Fruit fly (Drosophila melanogaster) whole organism, embryonic: ENCODE measurements around the gene CG17108.

Experiments used
- Asciz ChIP-seq: fragments of 200-800 bp; sonication (Bioruptor generic); optimal IDR thresholded peaks from 2 replicates; lab custom pipeline; 2017; ENCODE audit warnings: missing biosample characterization, mild to moderate bottlenecking, missing genetic modification characterization, missing genetic modification reagents
- B-H1 ChIP-seq: fragments of 200-800 bp; sonication (Bioruptor generic); IDR thresholded peaks from 3 replicates; pipeline ENCODE4 v1.3.6; 2022; ENCODE audit warnings: missing biosample characterization, missing genetic modification characterization
- CG11504 ChIP-seq: fragments of 200-800 bp; sonication (Bioruptor generic); optimal IDR thresholded peaks from 3 replicates; lab custom pipeline; 2019; ENCODE audit warnings: missing biosample characterization, mild to moderate bottlenecking, missing genetic modification characterization, moderate library complexity
- CG12155 ChIP-seq: fragments of 200-800 bp; sonication (Bioruptor generic); optimal IDR thresholded peaks from 3 replicates; lab custom pipeline; 2016; ENCODE audit warnings: missing biosample characterization, missing genetic modification characterization
- CG12659 ChIP-seq: fragments of 200-800 bp; sonication (Bioruptor generic); optimal IDR thresholded peaks from 3 replicates; lab custom pipeline; 2017; ENCODE audit warnings: mild to moderate bottlenecking, missing biosample characterization, missing genetic modification reagents, missing genetic modification characterization
- CG13287 ChIP-seq: fragments of 200-800 bp; sonication (Bioruptor generic); IDR thresholded peaks from 2 replicates; pipeline ENCODE4 v1.3.6; 2022; ENCODE audit warnings: missing biosample characterization, missing genetic modification characterization; ENCODE audit not compliant: partially characterized antibody
- CG15479 ChIP-seq: fragments of 200-800 bp; sonication (Bioruptor generic); optimal IDR thresholded peaks from 3 replicates; lab custom pipeline; 2019; ENCODE audit warnings: missing biosample characterization, mild to moderate bottlenecking, missing genetic modification characterization, moderate library complexity
- CG1603 ChIP-seq: fragments of 200-800 bp; sonication (Bioruptor generic); optimal IDR thresholded peaks from 2 replicates; lab custom pipeline; 2019; ENCODE audit warnings: missing biosample characterization, mild to moderate bottlenecking, missing genetic modification characterization, moderate library complexity
- CG16863 ChIP-seq: fragments of 200-800 bp; sonication (Bioruptor generic); optimal IDR thresholded peaks from 3 replicates; lab custom pipeline; 2016; ENCODE audit warnings: missing biosample characterization, missing genetic modification characterization
- CG2875 ChIP-seq: fragments of 200-800 bp; sonication (Bioruptor generic); optimal IDR thresholded peaks from 2 replicates; lab custom pipeline; 2017; ENCODE audit warnings: missing biosample characterization, mild to moderate bottlenecking, missing genetic modification characterization, missing genetic modification reagents
- CG31365 ChIP-seq: fragments of 200-800 bp; sonication (Bioruptor generic); optimal IDR thresholded peaks from 2 replicates; lab custom pipeline; 2018; ENCODE audit warnings: missing biosample characterization, mild to moderate bottlenecking, missing genetic modification characterization
- CG32532 ChIP-seq: fragments of 200-800 bp; sonication (Bioruptor generic); IDR thresholded peaks from 2 replicates; pipeline ENCODE4 v1.3.6; 2022; ENCODE audit warnings: missing biosample characterization, missing genetic modification characterization
- CG34376 ChIP-seq: fragments of 200-800 bp; sonication (Bioruptor generic); optimal IDR thresholded peaks from 2 replicates; lab custom pipeline; 2018; ENCODE audit warnings: missing biosample characterization, mild to moderate bottlenecking, missing genetic modification characterization
- CG4730 ChIP-seq: fragments of 200-800 bp; sonication (Bioruptor generic); IDR thresholded peaks from 2 replicates; pipeline ENCODE4 v1.3.6; 2022; ENCODE audit warnings: missing biosample characterization, missing genetic modification characterization
- CG8089 ChIP-seq: fragments of 200-800 bp; sonication (Bioruptor generic); optimal IDR thresholded peaks from 3 replicates; lab custom pipeline; 2016; ENCODE audit warnings: missing biosample characterization, missing genetic modification characterization
- CG9797 ChIP-seq: fragments of 200-800 bp; sonication (Bioruptor generic); optimal IDR thresholded peaks from 3 replicates; lab custom pipeline; 2018; ENCODE audit warnings: missing biosample characterization, mild to moderate bottlenecking, missing genetic modification characterization
- CG9876 ChIP-seq: fragments of 200-800 bp; sonication (Bioruptor generic); optimal IDR thresholded peaks from 2 replicates; lab custom pipeline; 2016; ENCODE audit warnings: missing biosample characterization, missing genetic modification characterization
- Camta ChIP-seq: fragments of 200-800 bp; sonication (Bioruptor generic); optimal IDR thresholded peaks from 2 replicates; lab custom pipeline; 2016; ENCODE audit warnings: missing biosample characterization, missing genetic modification characterization
- Dll ChIP-seq: fragments of 200-800 bp; sonication (Bioruptor generic); IDR thresholded peaks from 4 replicates; pipeline ENCODE4 v1.3.6; 2022; ENCODE audit warnings: missing biosample characterization, missing genetic modification characterization; ENCODE audit not compliant: partially characterized antibody
- Doc2 ChIP-seq: fragments of 200-800 bp; sonication (Bioruptor generic); IDR thresholded peaks from 2 replicates; pipeline ENCODE4 v1.3.6; 2022; ENCODE audit warnings: missing biosample characterization, missing genetic modification characterization
- Elba2 ChIP-seq: fragments of 200-800 bp; sonication (Bioruptor generic); optimal IDR thresholded peaks from 3 replicates; lab custom pipeline; 2016; ENCODE audit warnings: missing biosample characterization, missing genetic modification characterization
- H2.0 ChIP-seq: fragments of 200-800 bp; sonication (Bioruptor generic); IDR thresholded peaks from 2 replicates; pipeline ENCODE4 v1.3.6; 2022; ENCODE audit warnings: missing biosample characterization, missing genetic modification characterization
- HmgD ChIP-seq: fragments of 200-800 bp; sonication (Bioruptor generic); optimal IDR thresholded peaks from 3 replicates; lab custom pipeline; 2016; ENCODE audit warnings: missing biosample characterization, missing genetic modification characterization
- HmgZ ChIP-seq: fragments of 200-800 bp; sonication (Bioruptor generic); optimal IDR thresholded peaks from 2 replicates; lab custom pipeline; 2018; ENCODE audit warnings: missing biosample characterization, mild to moderate bottlenecking, missing genetic modification characterization
- Kr ChIP-seq: fragments of 200-800 bp; sonication (Bioruptor generic); optimal IDR thresholded peaks from 2 replicates; lab custom pipeline; 2017; ENCODE audit warnings: missing biosample characterization, mild to moderate bottlenecking, missing genetic modification characterization
- MBD-R2 ChIP-seq: fragments of 200-800 bp; sonication (Bioruptor generic); IDR thresholded peaks from 2 replicates; pipeline ENCODE4 v1.3.6; 2022; ENCODE audit warnings: missing biosample characterization, missing genetic modification characterization
- Myb ChIP-seq: fragments of 200-800 bp; sonication (Bioruptor generic); optimal IDR thresholded peaks from 2 replicates; lab custom pipeline; 2016; ENCODE audit warnings: missing biosample characterization, missing genetic modification characterization
- NC2α ChIP-seq: fragments of 200-800 bp; sonication (Bioruptor generic); optimal IDR thresholded peaks from 2 replicates; lab custom pipeline; 2016; ENCODE audit warnings: missing biosample characterization, missing genetic modification characterization
- Nf-YA ChIP-seq: fragments of 200-800 bp; sonication (Bioruptor generic); IDR thresholded peaks from 2 replicates; pipeline ENCODE4 v1.3.6; 2022; ENCODE audit warnings: missing biosample characterization, missing genetic modification characterization
- Ravus ChIP-seq: fragments of 200-800 bp; sonication (Bioruptor generic); IDR thresholded peaks from 2 replicates; pipeline ENCODE4 v1.3.6; 2022; ENCODE audit warnings: missing biosample characterization, missing genetic modification characterization
- Scr ChIP-seq: fragments of 200-800 bp; sonication (Bioruptor generic); IDR thresholded peaks from 2 replicates; pipeline ENCODE4 v1.3.6; 2022; ENCODE audit warnings: missing biosample characterization, missing genetic modification characterization; ENCODE audit not compliant: partially characterized antibody
- Six4 ChIP-seq: fragments of 200-800 bp; sonication (Bioruptor generic); optimal IDR thresholded peaks from 2 replicates; lab custom pipeline; 2016; ENCODE audit warnings: missing biosample characterization, missing genetic modification characterization
- Xrp1 ChIP-seq: fragments of 200-800 bp; sonication (Bioruptor generic); IDR thresholded peaks from 2 replicates; pipeline ENCODE4 v1.3.6; 2022; ENCODE audit warnings: missing biosample characterization, missing genetic modification characterization
- ac ChIP-seq: fragments of 200-800 bp; sonication (Bioruptor generic); optimal IDR thresholded peaks from 3 replicates; lab custom pipeline; 2017; ENCODE audit warnings: missing biosample characterization, mild to moderate bottlenecking, missing genetic modification characterization
- bowl ChIP-seq: fragments of 200-800 bp; sonication (Bioruptor generic); IDR thresholded peaks from 2 replicates; pipeline ENCODE4 v1.3.6; 2022; ENCODE audit warnings: missing biosample characterization, missing genetic modification characterization
- danr ChIP-seq: fragments of 200-800 bp; sonication (Bioruptor generic); IDR thresholded peaks from 2 replicates; pipeline ENCODE4 v1.3.6; 2022; ENCODE audit warnings: missing biosample characterization, missing genetic modification characterization
- dmrt99B ChIP-seq: fragments of 200-800 bp; sonication (Bioruptor generic); optimal IDR thresholded peaks from 2 replicates; lab custom pipeline; 2018; ENCODE audit warnings: missing biosample characterization, mild to moderate bottlenecking, missing genetic modification characterization, moderate library complexity
- ems ChIP-seq: fragments of 200-800 bp; sonication (Bioruptor generic); optimal IDR thresholded peaks from 3 replicates; lab custom pipeline; 2016; ENCODE audit warnings: missing biosample characterization, missing genetic modification characterization
- gcm ChIP-seq: fragments of 200-800 bp; sonication (Bioruptor generic); optimal IDR thresholded peaks from 2 replicates; lab custom pipeline; 2019; ENCODE audit warnings: missing biosample characterization, mild to moderate bottlenecking, missing genetic modification characterization, moderate library complexity
- gem ChIP-seq: fragments of 200-800 bp; sonication (Bioruptor generic); optimal IDR thresholded peaks from 2 replicates; lab custom pipeline; 2019; ENCODE audit warnings: missing biosample characterization, mild to moderate bottlenecking, missing genetic modification characterization, moderate library complexity
- gsb ChIP-seq: fragments of 200-800 bp; sonication (Bioruptor generic); IDR thresholded peaks from 2 replicates; pipeline ENCODE4 v1.3.6; 2022; ENCODE audit warnings: missing biosample characterization, missing genetic modification characterization
- gsb-n ChIP-seq: fragments of 200-800 bp; sonication (Bioruptor generic); optimal IDR thresholded peaks from 3 replicates; lab custom pipeline; 2018; ENCODE audit warnings: missing biosample characterization, mild to moderate bottlenecking, missing genetic modification characterization
- h ChIP-seq: fragments of >200 bp; optimal IDR thresholded peaks from 2 replicates; lab custom pipeline; 2017
- mam ChIP-seq: fragments of 200-800 bp; sonication (Bioruptor generic); optimal IDR thresholded peaks from 3 replicates; lab custom pipeline; 2016; ENCODE audit warnings: missing biosample characterization, missing genetic modification characterization
- nerfin-2 ChIP-seq: fragments of 200-800 bp; sonication (Bioruptor generic); IDR thresholded peaks from 2 replicates; pipeline ENCODE4 v1.3.6; 2022; ENCODE audit warnings: missing biosample characterization, missing genetic modification characterization; ENCODE audit not compliant: partially characterized antibody
- pros ChIP-seq: fragments of 200-800 bp; sonication (Bioruptor generic); optimal IDR thresholded peaks from 3 replicates; lab custom pipeline; 2019; ENCODE audit warnings: missing biosample characterization, mild to moderate bottlenecking, missing genetic modification characterization, moderate library complexity
- repo ChIP-seq: fragments of 200-800 bp; sonication (Bioruptor generic); optimal IDR thresholded peaks from 2 replicates; lab custom pipeline; 2016; ENCODE audit warnings: missing biosample characterization, missing genetic modification characterization
- sens-2 ChIP-seq: fragments of 200-800 bp; sonication (Bioruptor generic); IDR thresholded peaks from 2 replicates; pipeline ENCODE4 v1.3.6; 2022; ENCODE audit warnings: missing biosample characterization, missing genetic modification characterization
- sim ChIP-seq: fragments of 200-800 bp; sonication (Bioruptor generic); IDR thresholded peaks from 2 replicates; pipeline ENCODE4 v1.3.6; 2022; ENCODE audit warnings: missing biosample characterization, missing genetic modification characterization
- sisA ChIP-seq: fragments of 200-800 bp; sonication (Bioruptor generic); IDR thresholded peaks from 2 replicates; pipeline ENCODE4 v1.3.6; 2022; ENCODE audit warnings: missing biosample characterization, missing genetic modification characterization
- stwl ChIP-seq: fragments of 200-800 bp; sonication (Bioruptor generic); optimal IDR thresholded peaks from 3 replicates; lab custom pipeline; 2018; ENCODE audit warnings: missing biosample characterization, mild to moderate bottlenecking, missing genetic modification characterization, moderate library complexity
- trh ChIP-seq: fragments of 200-800 bp; sonication (Bioruptor generic); optimal IDR thresholded peaks from 2 replicates; lab custom pipeline; 2016; ENCODE audit warnings: missing biosample characterization, missing genetic modification characterization

Gene CG17108

dm6 chr2L:10703281-10703680 lies 9.4 kb upstream of the CG17108 start, which contains the start of gene CG6415 (continued):
- TF ChIP-seq nerfin-2 (GFP tag; lab: Robert Waterston, UW) = no peak
- peak; percentile 4; the same call in 1 of the 2 replicates for TF ChIP-seq Ravus (GFP tag; lab: Robert Waterston, UW)
- TF ChIP-seq danr (GFP tag; lab: Robert Waterston, UW) = peak; percentile 51; the same call in 1 of the 2 replicates
- TF ChIP-seq Kr = no peak
- TF ChIP-seq CG13287 (GFP tag; lab: Robert Waterston, UW) = no peak
- TF ChIP-seq CG16863 = peak; percentile 67
- peak; percentile 48 for TF ChIP-seq sisA (GFP tag; lab: Robert Waterston, UW)
- peak; percentile 86 for TF ChIP-seq Xrp1 (GFP tag; lab: Robert Waterston, UW)
- TF ChIP-seq stwl (tag; lab: Kevin White, UChicago) = no peak
- no peak for TF ChIP-seq Elba2 (GFP tag; lab: Kevin White, UChicago)
- peak; percentile 64 for TF ChIP-seq Camta
- no peak for TF ChIP-seq Scr
- TF ChIP-seq CG8089 = peak; percentile 44
- peak; percentile 70 for TF ChIP-seq gsb-n (tag; lab: Kevin White, UChicago)
- TF ChIP-seq CG34376 (GFP tag; lab: Kevin White, UChicago) = peak; percentile 87
- TF ChIP-seq B-H1 = peak; percentile 53
- TF ChIP-seq MBD-R2 (GFP tag; lab: Robert Waterston, UW) = no peak
- TF ChIP-seq CG12155 (GFP tag; lab: Kevin White, UChicago) = peak; percentile 70
- TF ChIP-seq CG9797 (GFP tag; lab: Kevin White, UChicago) = no peak
- peak; percentile 77 for TF ChIP-seq H2.0
- peak; percentile 60 for TF ChIP-seq CG2875
- peak; percentile 57 for TF ChIP-seq CG9876 (GFP tag; lab: Kevin White, UChicago)
- peak; percentile 47 for TF ChIP-seq NC2α
- TF ChIP-seq Nf-YA (GFP tag; lab: Robert Waterston, UW) = no peak
- peak; percentile 68; the same call in 1 of the 2 replicates for TF ChIP-seq CG32532 (GFP tag; lab: Robert Waterston, UW)
- TF ChIP-seq CG15479 (GFP tag; lab: Kevin White, UChicago) = peak; percentile 64
- no peak for TF ChIP-seq pros (GFP tag; lab: Kevin White, UChicago)
- peak; percentile 87 for TF ChIP-seq gem (tag; lab: Kevin White, UChicago)
- TF ChIP-seq Doc2 (GFP tag; lab: Robert Waterston, UW) = no peak
- peak; percentile 44 for TF ChIP-seq Asciz (GFP tag; lab: Kevin White, UChicago)
- TF ChIP-seq CG12659 (GFP tag; lab: Kevin White, UChicago) = peak; percentile 61
- TF ChIP-seq mam (GFP tag; lab: Kevin White, UChicago) = peak; percentile 81
- peak; percentile 84 for TF ChIP-seq CG1603
- no peak for TF ChIP-seq ac (GFP tag; lab: Kevin White, UChicago)
- no peak for TF ChIP-seq trh (GFP tag; lab: Kevin White, UChicago)
- TF ChIP-seq gsb = peak; percentile 42; the same call in 1 of the 2 replicates
- TF ChIP-seq bowl (GFP tag; lab: Robert Waterston, UW) = no peak
- TF ChIP-seq dmrt99B = peak; percentile 80
- TF ChIP-seq h = no peak
- TF ChIP-seq Six4 (GFP tag; lab: Kevin White, UChicago) = peak; percentile 40
- TF ChIP-seq gcm (GFP tag; lab: Kevin White, UChicago) = no peak
- TF ChIP-seq HmgZ (tag; lab: Kevin White, UChicago) = peak; percentile 51
- 0 out of 2 replicates have a peak, but pooled peaks have one; percentile 50 for TF ChIP-seq sens-2 (GFP tag; lab: Robert Waterston, UW)
- peak; percentile 54 for TF ChIP-seq CG4730 (GFP tag; lab: Robert Waterston, UW)
- TF ChIP-seq ems = peak; percentile 68
- peak; percentile 43; the same call in 1 of the 2 replicates for TF ChIP-seq sim
- TF ChIP-seq CG31365 = no peak
- TF ChIP-seq Dll (GFP tag; lab: Robert Waterston, UW) = no peak
- peak; percentile 72 for TF ChIP-seq CG11504
- TF ChIP-seq repo = peak; percentile 66
- TF ChIP-seq HmgD (GFP tag; lab: Kevin White, UChicago) = no peak
- peak; percentile 45 for TF ChIP-seq Myb
